Worm (Caenorhabditis elegans): ENCODE results near the gene ZK512.4.

The ZK512.4 gene

DNA sequence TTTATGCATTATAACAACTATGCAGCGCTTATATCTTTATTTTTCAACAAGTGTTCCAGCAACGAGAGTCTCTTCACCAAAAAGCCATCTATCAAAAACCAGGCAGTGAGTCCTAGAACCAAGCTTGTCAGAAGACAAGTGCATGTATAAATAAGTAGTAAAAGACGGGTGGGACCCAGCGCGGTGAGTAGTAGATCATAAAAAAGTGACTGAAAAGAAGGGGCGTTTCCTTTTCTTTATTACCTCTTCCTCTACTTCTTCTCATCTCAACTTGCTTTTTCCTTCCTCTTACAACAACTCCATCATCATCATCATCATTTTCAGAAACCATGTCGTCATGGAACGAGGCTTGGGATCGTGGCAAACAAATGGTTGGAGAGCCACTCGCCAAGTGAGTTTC, 8.6 kb upstream of the ZK512.4 start, which contains the start of gene eat-4:
Gene eat-4, plus strand, starts transcription at position 301 of the 400 bp plus-strand sequence.
- TF ChIP-seq hmg-1.1 (GFP tag; IDR thresholded peaks at IDR 0.05) (no peak), madf-9 (GFP tag; conservative IDR thresholded peaks at IDR 0.05) (no peak), fkh-10 (GFP tag; optimal IDR thresholded peaks at IDR 0.05) (no peak), F37D6.2 (tag; optimal IDR thresholded peaks at IDR 0.05) (no peak), ZK337.2 (GFP tag; IDR thresholded peaks at IDR 0.05) (no peak), zip-11 (GFP tag; IDR thresholded peaks at IDR 0.05) (no peak), nhr-25 (tag; optimal IDR thresholded peaks at IDR 0.05; ENCODE audit: borderline replicate concordance, insufficient read depth) (no peak), snpc-1.2 (GFP tag; IDR thresholded peaks at IDR 0.05) (no peak), ceh-32 (tag; optimal IDR thresholded peaks at IDR 0.05; ENCODE audit: poor library complexity) (no peak), ZK546.5 (tag; optimal IDR thresholded peaks at IDR 0.05) (no peak), skn-1 (tag; optimal IDR thresholded peaks at IDR 0.05) (no peak), zag-1 (tag; optimal IDR thresholded peaks at IDR 0.05) (no peak), nhr-41 (GFP tag; IDR thresholded peaks at IDR 0.05) (no peak)

DNA sequence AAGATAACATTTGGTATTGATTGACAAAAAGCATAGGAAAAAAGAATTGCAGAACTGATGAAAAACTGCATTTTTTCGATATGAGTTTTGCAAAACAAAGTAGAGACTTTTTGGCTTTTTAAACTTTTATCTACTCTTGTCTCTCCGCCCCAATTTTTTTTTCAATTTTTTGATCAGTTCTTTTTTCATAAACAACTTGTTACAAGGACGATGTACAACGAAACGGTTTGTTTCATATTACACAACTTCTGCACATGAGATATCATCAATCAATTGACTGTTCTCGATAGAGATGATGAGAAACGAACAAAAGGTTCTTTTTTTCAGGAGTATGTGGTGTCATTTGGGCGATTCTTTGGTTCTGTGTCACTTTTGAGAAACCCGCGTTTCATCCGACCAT, 6.5 kb upstream of the ZK512.4 start, which contains the start of gene ZK512.7:
Gene ZK512.7, minus strand, starts transcription at position 101 of the 400 bp plus-strand sequence.
- TF ChIP-seq unc-62 (GFP tag; optimal IDR thresholded peaks at IDR 0.05 in 1 of 2) (peak in 1 of 2 experiments; percentile 72), unc-62 (tag; optimal IDR thresholded peaks at IDR 0.05) (no peak), ztf-11 (tag; optimal IDR thresholded peaks at IDR 0.05) (no peak)

DNA sequence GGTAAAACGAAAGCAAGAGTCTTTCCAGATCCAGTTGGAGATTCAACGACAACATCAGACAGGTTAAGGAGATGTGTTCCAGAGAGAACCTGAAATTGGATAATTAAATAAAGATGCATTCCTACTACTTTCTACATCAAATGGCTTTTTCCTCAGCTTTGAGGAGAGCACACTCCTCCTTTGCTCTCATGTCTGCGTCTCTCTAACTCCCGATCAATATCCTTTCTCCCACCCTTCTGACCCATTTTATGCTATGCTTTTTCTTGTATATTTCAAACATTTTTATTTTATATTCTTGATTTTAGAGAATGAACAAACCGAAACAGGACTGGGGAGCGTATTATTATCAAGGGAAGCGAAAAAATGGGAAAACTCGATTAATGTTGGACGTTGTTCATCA, 1.2 kb upstream of the ZK512.4 start, which contains the start of gene ZK512.11:
Gene ZK512.11, plus strand, starts transcription at position 301 of the 400 bp plus-strand sequence.
- TF ChIP-seq mxl-2 (GFP tag; conservative IDR thresholded peaks at IDR 0.05): no peak
- TF ChIP-seq fos-1 (tag; optimal IDR thresholded peaks at IDR 0.05): no peak
- TF ChIP-seq nhr-237 (tag; optimal IDR thresholded peaks at IDR 0.05): no peak
- TF ChIP-seq aly-2 (tag; optimal IDR thresholded peaks at IDR 0.05): no peak
- no peak for TF ChIP-seq hlh-30 (tag; optimal IDR thresholded peaks at IDR 0.05; ENCODE audit: insufficient read depth)
- TF ChIP-seq snpc-4 (tag; optimal IDR thresholded peaks at IDR 0.05): no peak
- TF ChIP-seq ceh-62 (tag; optimal IDR thresholded peaks at IDR 0.05): no peak
- TF ChIP-seq unc-62 (GFP tag; optimal IDR thresholded peaks at IDR 0.05 in 1 of 2): no peak
- no peak for TF ChIP-seq unc-62 (tag; optimal IDR thresholded peaks at IDR 0.05)
- TF ChIP-seq nhr-102 (tag; optimal IDR thresholded peaks at IDR 0.05): no peak

DNA sequence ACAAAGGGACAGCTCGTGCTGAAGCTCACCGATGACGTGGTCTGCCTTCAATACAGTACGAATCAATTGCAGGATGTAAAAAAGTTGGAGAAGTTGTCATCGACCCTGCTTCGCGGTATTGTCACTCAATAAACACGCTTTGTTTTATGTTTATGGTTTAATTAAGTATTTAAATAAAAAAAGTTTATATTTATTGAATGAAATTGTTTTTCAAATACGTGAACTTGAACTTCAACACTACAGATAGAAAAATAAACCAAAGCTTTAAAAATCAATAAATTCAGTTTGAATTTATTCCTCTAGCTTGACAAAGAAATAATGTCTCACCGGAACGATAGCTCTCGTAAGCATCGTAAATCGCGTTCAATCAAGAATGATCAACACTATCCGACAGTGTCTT, 625 bp downstream of the ZK512.4 start, which contains the start of gene ZK512.8:
Gene ZK512.8, plus strand, starts transcription at position 301 of the 400 bp plus-strand sequence.
- TF ChIP-seq snpc-1.2 (GFP tag; IDR thresholded peaks at IDR 0.05): no peak
- TF ChIP-seq lin-1 (GFP tag; IDR thresholded peaks at IDR 0.05): no peak
- no peak for TF ChIP-seq aha-1 (tag)
- no peak for TF ChIP-seq daf-19 (GFP tag; conservative IDR thresholded peaks at IDR 0.05)
- TF ChIP-seq nhr-76 (tag; optimal IDR thresholded peaks at IDR 0.05): no peak
- TF ChIP-seq attf-4 (tag; optimal IDR thresholded peaks at IDR 0.05): no peak
- TF ChIP-seq egl-27 (tag; optimal IDR thresholded peaks at IDR 0.05): no peak
- no peak for TF ChIP-seq vab-7 (GFP tag; IDR thresholded peaks at IDR 0.05)
- no peak for TF ChIP-seq arid-1 (GFP tag; conservative IDR thresholded peaks at IDR 0.05)
- no peak for TF ChIP-seq spr-1 (tag; optimal IDR thresholded peaks at IDR 0.05)
- no peak for TF ChIP-seq F49E8.2 (tag; optimal IDR thresholded peaks at IDR 0.05; ENCODE audit: borderline replicate concordance)
- no peak for TF ChIP-seq lim-7 (GFP tag; IDR thresholded peaks at IDR 0.05)
- no peak for TF ChIP-seq lsy-2 (tag; optimal IDR thresholded peaks at IDR 0.05)
- TF ChIP-seq aly-2 (tag; optimal IDR thresholded peaks at IDR 0.05): no peak
- TF ChIP-seq dpl-1 (GFP tag; optimal IDR thresholded peaks at IDR 0.05): no peak
- no peak for TF ChIP-seq ces-1 (GFP tag; optimal IDR thresholded peaks at IDR 0.05)
- TF ChIP-seq mxl-2 (GFP tag; conservative IDR thresholded peaks at IDR 0.05): no peak
- no peak for TF ChIP-seq daf-8 (GFP tag; IDR thresholded peaks at IDR 0.05)
- no peak for TF ChIP-seq snpc-4 (tag; optimal IDR thresholded peaks at IDR 0.05)

All from whole organism, L4 larva.